Fruit fly (Drosophila melanogaster) whole organism, adult: ENCODE data around the gene CG14196.

Experiments
- CG11617 ChIP-seq: fragments of 200-800 bp; sonication (Bioruptor generic); optimal IDR thresholded peaks from 2 replicates; lab custom pipeline; 2017; ENCODE audit warnings: mild to moderate bottlenecking, missing biosample characterization, missing genetic modification reagents, missing genetic modification characterization
- CG12768 ChIP-seq: fragments of 200-800 bp; sonication (Bioruptor generic); optimal IDR thresholded peaks from 2 replicates; lab custom pipeline; 2017; ENCODE audit warnings: missing biosample characterization, missing genetic modification characterization, mild to moderate bottlenecking, moderate library complexity, missing genetic modification reagents
- CG14711 ChIP-seq: fragments of 200-800 bp; sonication (Bioruptor generic); optimal IDR thresholded peaks from 2 replicates; lab custom pipeline; 2018; ENCODE audit warnings: missing biosample characterization, mild to moderate bottlenecking, missing genetic modification characterization, moderate library complexity
- CG1620 ChIP-seq: fragments of 200-800 bp; sonication (Bioruptor generic); optimal IDR thresholded peaks from 2 replicates; lab custom pipeline; 2016; ENCODE audit warnings: missing biosample characterization, missing genetic modification characterization
- CG33017 ChIP-seq: fragments of 200-800 bp; sonication (Bioruptor generic); optimal IDR thresholded peaks from 2 replicates; lab custom pipeline; 2018; ENCODE audit warnings: missing biosample characterization, mild to moderate bottlenecking, missing genetic modification characterization, moderate library complexity
- CG5204 ChIP-seq: fragments of 200-800 bp; sonication (Bioruptor generic); optimal IDR thresholded peaks from 2 replicates; lab custom pipeline; 2016; ENCODE audit warnings: missing biosample characterization, missing genetic modification characterization
- CG7045 ChIP-seq: fragments of 200-800 bp; sonication (Bioruptor generic); optimal IDR thresholded peaks from 2 replicates; lab custom pipeline; 2017; ENCODE audit warnings: missing biosample characterization, mild to moderate bottlenecking, missing genetic modification characterization
- CG7101 ChIP-seq: fragments of 200-800 bp; sonication (Bioruptor generic); optimal IDR thresholded peaks from 2 replicates; lab custom pipeline; 2018; ENCODE audit warnings: missing biosample characterization, mild to moderate bottlenecking, missing genetic modification characterization, moderate library complexity
- Clk ChIP-seq: fragments of 200-800 bp; sonication (Bioruptor generic); optimal IDR thresholded peaks from 2 replicates; lab custom pipeline; 2017; ENCODE audit warnings: missing biosample characterization, missing genetic modification characterization
- Crg-1 ChIP-seq: fragments of 200-800 bp; sonication (Bioruptor generic); optimal IDR thresholded peaks from 2 replicates; lab custom pipeline; 2016; ENCODE audit warnings: missing biosample characterization, missing genetic modification characterization
- Hr96 ChIP-seq: fragments of 200-800 bp; sonication (Bioruptor generic); optimal IDR thresholded peaks from 2 replicates; lab custom pipeline; 2016; ENCODE audit warnings: missing biosample characterization, missing genetic modification characterization
- Mnt ChIP-seq: fragments of 200-800 bp; sonication (Bioruptor generic); optimal IDR thresholded peaks from 2 replicates; lab custom pipeline; 2016; ENCODE audit warnings: missing biosample characterization, mild to moderate bottlenecking, missing genetic modification characterization
- bab1 ChIP-seq: fragments of 200-800 bp; sonication (Bioruptor generic); optimal IDR thresholded peaks from 3 replicates; lab custom pipeline; 2019; ENCODE audit warnings: missing biosample characterization, mild to moderate bottlenecking, missing genetic modification characterization, moderate library complexity
- cic ChIP-seq: fragments of 200-800 bp; sonication (Bioruptor generic); optimal IDR thresholded peaks from 2 replicates; lab custom pipeline; 2017; ENCODE audit warnings: missing biosample characterization, mild to moderate bottlenecking, missing genetic modification characterization, moderate library complexity
- cnc ChIP-seq, 2 experiments: fragments of >200 bp; optimal IDR thresholded peaks; 2 replicates each; lab custom pipeline; 2017
- kay ChIP-seq: fragments of 200-800 bp; sonication (Bioruptor generic); peaks from one replicate; lab custom pipeline; 2016; ENCODE audit warnings: missing biosample characterization, missing genetic modification characterization, borderline replicate concordance
- ovo ChIP-seq: fragments of 200-800 bp; sonication (Bioruptor generic); optimal IDR thresholded peaks from 2 replicates; lab custom pipeline; 2016; ENCODE audit warnings: missing biosample characterization, missing genetic modification characterization
- pad ChIP-seq: fragments of 200-800 bp; sonication (Bioruptor generic); optimal IDR thresholded peaks from 3 replicates; lab custom pipeline; 2017; ENCODE audit warnings: missing biosample characterization, missing genetic modification characterization, mild to moderate bottlenecking, moderate library complexity, missing genetic modification reagents
- tj ChIP-seq: fragments of 200-800 bp; sonication (Bioruptor generic); optimal IDR thresholded peaks from 3 replicates; lab custom pipeline; 2017; ENCODE audit warnings: missing biosample characterization, mild to moderate bottlenecking, missing genetic modification characterization, moderate library complexity
- toe ChIP-seq: fragments of 200-800 bp; sonication (Bioruptor generic); optimal IDR thresholded peaks from 2 replicates; lab custom pipeline; 2016; ENCODE audit warnings: missing biosample characterization, missing genetic modification characterization

Gene CG14196

dm6 chrX:19280249-19280648 is 38.6 kb upstream of the CG14196 start, which contains the start of gene CG8028:
CG8028 (minus strand) TSS chrX:19280349.
- TF ChIP-seq CG7045 (GFP tag; lab: Kevin White, UChicago), result no peak
- TF ChIP-seq kay (GFP tag; lab: Kevin White, UChicago), result no peak
- no peak for TF ChIP-seq cic
- no peak for TF ChIP-seq Clk (GFP tag; lab: Kevin White, UChicago)
- no peak for TF ChIP-seq ovo (GFP tag; lab: Kevin White, UChicago)
- TF ChIP-seq Mnt (GFP tag; lab: Kevin White, UChicago), result no peak
- no peak for TF ChIP-seq bab1
- no peak for TF ChIP-seq CG14711 (tag; lab: Kevin White, UChicago)

dm6 chrX:19278395-19278794 is 36.8 kb upstream of the CG14196 start:
- no peak for TF ChIP-seq CG14711 (tag; lab: Kevin White, UChicago)
- no peak for TF ChIP-seq CG7045 (GFP tag; lab: Kevin White, UChicago)
- TF ChIP-seq CG12768 (GFP tag; lab: Kevin White, UChicago), result no peak
- TF ChIP-seq Hr96 (GFP tag; lab: Kevin White, UChicago), result no peak
- no peak for TF ChIP-seq pad (GFP tag; lab: Kevin White, UChicago)
- no peak for TF ChIP-seq CG7101 (tag; lab: Kevin White, UChicago)
- TF ChIP-seq tj (GFP tag; lab: Kevin White, UChicago), result no peak
- no peak for TF ChIP-seq Crg-1
- no peak for TF ChIP-seq Clk (GFP tag; lab: Kevin White, UChicago)
- TF ChIP-seq ovo (GFP tag; lab: Kevin White, UChicago), result no peak
- TF ChIP-seq kay (GFP tag; lab: Kevin White, UChicago), result no peak
- TF ChIP-seq Mnt (GFP tag; lab: Kevin White, UChicago), result no peak
- TF ChIP-seq bab1, result no peak

dm6 chrX:19276489-19277117 is 35.0 kb upstream of the CG14196 start, which contains the start of the genes CG32537 and CG32536:
CG32537 (minus strand) TSS chrX:19276539.
CG32536 (minus strand) TSS chrX:19276898.
- TF ChIP-seq kay (GFP tag; lab: Kevin White, UChicago) (no peak), Hr96 (GFP tag; lab: Kevin White, UChicago) (no peak), CG5204 (GFP tag; lab: Kevin White, UChicago) (no peak), CG33017 (tag; lab: Kevin White, UChicago) (no peak), pad (GFP tag; lab: Kevin White, UChicago) (no peak), ovo (GFP tag; lab: Kevin White, UChicago) (peak; percentile 16), tj (GFP tag; lab: Kevin White, UChicago) (no peak), toe (GFP tag; lab: Kevin White, UChicago) (no peak), cnc (optimal IDR thresholded peaks at IDR 0.05; lab: Kevin White, UChicago) (no peak), bab1 (peak; percentile 4), CG1620 (GFP tag; lab: Kevin White, UChicago) (no peak), CG11617 (no peak), CG14711 (tag; lab: Kevin White, UChicago) (no peak), CG7045 (GFP tag; lab: Kevin White, UChicago) (no peak)

- TF ChIP-seq Clk (GFP tag; lab: Kevin White, UChicago) (no peak), CG7101 (tag; lab: Kevin White, UChicago) (peak; percentile 50), kay (GFP tag; lab: Kevin White, UChicago) (no peak), bab1 (peak; percentile 44), CG1620 (GFP tag; lab: Kevin White, UChicago) (peak; percentile 24), cic (peak; percentile 32), Hr96 (GFP tag; lab: Kevin White, UChicago) (no peak), toe (GFP tag; lab: Kevin White, UChicago) (no peak), tj (GFP tag; lab: Kevin White, UChicago) (peak; percentile 97), cnc (optimal IDR thresholded peaks at IDR 0.05; lab: Kevin White, UChicago) (no peak), pad (GFP tag; lab: Kevin White, UChicago) (peak; percentile 34), Mnt (GFP tag; lab: Kevin White, UChicago) (peak; percentile 95), CG12768 (GFP tag; lab: Kevin White, UChicago) (no peak), CG33017 (tag; lab: Kevin White, UChicago) (no peak), CG11617 (peak; percentile 48), CG5204 (GFP tag; lab: Kevin White, UChicago) (no peak), ovo (GFP tag; lab: Kevin White, UChicago) (no peak), CG7045 (GFP tag; lab: Kevin White, UChicago) (no peak), CG14711 (tag; lab: Kevin White, UChicago) (no peak), Crg-1 (peak; percentile 50)
Measured at dm6 chrX:19268484-19269068, 26.9 kb upstream of the CG14196 start, which contains the start of gene CG8010. CG8010 (minus strand) TSS chrX:19268896.

dm6 chrX:19265802-19266479 is 24.3 kb upstream of the CG14196 start:
- TF ChIP-seq bab1, result no peak
- no peak for TF ChIP-seq CG14711 (tag; lab: Kevin White, UChicago)
- no peak for TF ChIP-seq CG7101 (tag; lab: Kevin White, UChicago)
- peak; percentile 18 for TF ChIP-seq Mnt (GFP tag; lab: Kevin White, UChicago)
